Fruit fly (Drosophila melanogaster): ENCODE measurements around the gene uncNacbeta.

The uncNacbeta gene

dm6 chr2L:517911-518619 lies 45.6 kb downstream of the uncNacbeta start:
- no peak for TF ChIP-seq CG17801 (GFP tag; optimal IDR thresholded peaks at IDR 0.05; ENCODE audit: partially characterized antibody)

dm6 chr2L:516032-516993 lies 47.3 kb downstream of the uncNacbeta start:
- no peak for TF ChIP-seq CG17801 (GFP tag; optimal IDR thresholded peaks at IDR 0.05; ENCODE audit: partially characterized antibody)

- no peak for TF ChIP-seq CG17801 (GFP tag; optimal IDR thresholded peaks at IDR 0.05; ENCODE audit: partially characterized antibody)
Measured at dm6 chr2L:514124-514818, 49.3 kb downstream of the uncNacbeta start.

dm6 chr2L:513035-513434 lies 50.6 kb downstream of the uncNacbeta start:
- no peak for TF ChIP-seq CG17801 (GFP tag; optimal IDR thresholded peaks at IDR 0.05; ENCODE audit: partially characterized antibody)

DNA sequence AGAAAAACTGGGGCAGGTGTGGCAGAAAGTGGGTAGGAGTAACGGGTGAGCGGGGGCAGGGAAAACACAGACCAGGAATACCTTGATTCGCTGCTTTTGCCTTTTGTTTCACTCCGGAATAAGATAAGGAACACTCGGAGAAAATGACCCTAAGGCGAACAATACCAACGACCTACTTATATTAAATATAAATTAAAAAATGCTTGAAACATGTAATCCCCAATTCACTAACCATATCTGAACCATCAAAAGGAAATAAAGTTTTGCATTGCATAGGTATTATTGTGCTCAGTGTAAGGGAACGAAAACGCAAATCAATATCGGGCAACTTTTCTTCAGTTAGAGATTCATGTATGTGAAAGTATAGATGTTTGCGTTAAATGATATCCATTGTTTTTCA lies 51.6 kb downstream of the uncNacbeta start:
- no peak for TF ChIP-seq CG17801 (GFP tag; optimal IDR thresholded peaks at IDR 0.05; ENCODE audit: partially characterized antibody)
